Fruit fly (Drosophila melanogaster): ENCODE measurements around the gene CG8097.

Gene CG8097

DNA sequence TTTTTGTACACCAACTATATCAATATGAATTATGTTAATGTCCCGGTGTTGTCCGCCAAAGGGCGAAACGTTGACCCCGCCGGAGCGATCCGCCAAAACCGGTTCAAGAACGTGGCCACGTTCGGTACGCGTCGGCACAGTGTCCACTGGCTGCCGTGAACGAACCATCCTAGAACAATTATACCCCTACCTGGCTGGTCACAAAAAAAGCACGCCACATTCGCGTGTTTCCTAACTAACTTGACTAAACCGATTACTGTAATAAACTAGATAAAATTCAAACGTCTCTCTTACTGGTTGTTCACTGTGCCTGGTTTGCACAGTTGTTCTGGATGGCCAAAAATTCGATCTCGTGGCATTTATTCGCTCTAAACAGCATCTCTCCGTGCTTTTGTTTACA, 3.4 kb upstream of the CG8097 start (continued):
- TF ChIP-seq eg (GFP tag; IDR thresholded peaks at IDR 0.05) (peak; percentile 94), CG32006 (GFP tag; optimal IDR thresholded peaks at IDR 0.05) (peak; percentile 89), CG11902 (GFP tag; optimal IDR thresholded peaks at IDR 0.05) (peak; percentile 92), Eip93F (GFP tag; optimal IDR thresholded peaks at IDR 0.05) (peak; percentile 89), Gug (GFP tag; IDR thresholded peaks at IDR 0.05) (peak; percentile 89), Sox14 (GFP tag; optimal IDR thresholded peaks at IDR 0.05) (peak; percentile 97), dac (GFP tag; optimal IDR thresholded peaks at IDR 0.05) (peak; percentile 76), net (GFP tag; optimal IDR thresholded peaks at IDR 0.05) (peak; percentile 91)

DNA sequence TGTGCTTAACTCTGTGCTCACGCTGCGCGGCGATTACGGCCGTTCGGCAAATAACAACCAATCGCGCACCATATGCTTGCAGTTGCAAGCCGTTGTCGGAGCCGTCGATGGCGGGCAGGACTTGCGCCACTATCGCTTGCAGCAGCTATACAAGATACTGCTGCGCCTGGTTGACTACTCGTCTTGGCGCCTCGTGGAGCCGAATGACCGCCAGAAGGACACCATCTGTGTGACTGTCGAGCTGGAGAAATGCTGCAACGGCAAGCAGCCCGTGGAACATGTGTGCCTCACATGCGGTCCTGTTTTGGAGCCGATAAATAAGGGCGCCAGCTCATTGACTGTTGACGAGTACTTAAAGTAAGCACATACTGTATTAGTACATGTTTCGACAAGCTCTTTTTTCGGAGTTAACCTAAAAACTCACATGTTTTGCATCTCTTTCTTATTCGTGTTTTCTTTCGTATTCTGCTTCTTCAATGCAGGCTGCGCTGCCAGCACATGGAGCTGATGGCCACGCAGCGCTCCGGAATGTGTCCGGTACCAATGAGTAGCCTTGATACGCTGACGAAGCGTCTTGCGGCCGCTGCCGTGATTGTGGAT, 983 bp downstream of the CG8097 start:
- no peak for TF ChIP-seq CG8632 (GFP tag; optimal IDR thresholded peaks at IDR 0.05)
- TF ChIP-seq Eip78C (GFP tag): peak; percentile 48
- no peak for TF ChIP-seq achi (GFP tag; optimal IDR thresholded peaks at IDR 0.05)
- TF ChIP-seq eg (GFP tag; IDR thresholded peaks at IDR 0.05): no peak

DNA sequence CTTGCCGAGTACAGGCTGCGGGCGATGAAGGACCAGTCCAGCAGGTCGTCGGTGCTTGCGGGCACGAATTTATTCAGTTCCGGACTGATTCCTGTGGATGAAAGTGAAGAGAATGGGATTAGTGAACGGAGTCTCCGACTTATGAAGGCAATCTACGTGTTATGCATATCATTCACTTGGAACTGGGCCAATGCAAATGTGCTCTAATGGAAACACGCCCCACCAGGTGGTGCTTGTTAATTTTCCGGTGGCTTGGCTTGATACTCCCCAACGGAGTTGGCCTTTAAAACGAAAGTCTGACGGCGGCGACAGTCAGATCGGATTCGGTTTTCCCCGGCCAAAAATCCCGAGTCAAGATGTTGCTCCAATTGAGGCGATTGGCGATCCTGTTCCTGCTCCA, 4.5 kb downstream of the CG8097 start, which contains the start of gene Alp11:
Gene Alp11 (plus strand): TSS at position 301 of the 400 bp plus-strand sequence.
- TF ChIP-seq CG10631 (GFP tag; optimal IDR thresholded peaks at IDR 0.05) (no peak), Hr38 (GFP tag; optimal IDR thresholded peaks at IDR 0.05) (no peak), acj6 (GFP tag; optimal IDR thresholded peaks at IDR 0.05) (no peak)

DNA sequence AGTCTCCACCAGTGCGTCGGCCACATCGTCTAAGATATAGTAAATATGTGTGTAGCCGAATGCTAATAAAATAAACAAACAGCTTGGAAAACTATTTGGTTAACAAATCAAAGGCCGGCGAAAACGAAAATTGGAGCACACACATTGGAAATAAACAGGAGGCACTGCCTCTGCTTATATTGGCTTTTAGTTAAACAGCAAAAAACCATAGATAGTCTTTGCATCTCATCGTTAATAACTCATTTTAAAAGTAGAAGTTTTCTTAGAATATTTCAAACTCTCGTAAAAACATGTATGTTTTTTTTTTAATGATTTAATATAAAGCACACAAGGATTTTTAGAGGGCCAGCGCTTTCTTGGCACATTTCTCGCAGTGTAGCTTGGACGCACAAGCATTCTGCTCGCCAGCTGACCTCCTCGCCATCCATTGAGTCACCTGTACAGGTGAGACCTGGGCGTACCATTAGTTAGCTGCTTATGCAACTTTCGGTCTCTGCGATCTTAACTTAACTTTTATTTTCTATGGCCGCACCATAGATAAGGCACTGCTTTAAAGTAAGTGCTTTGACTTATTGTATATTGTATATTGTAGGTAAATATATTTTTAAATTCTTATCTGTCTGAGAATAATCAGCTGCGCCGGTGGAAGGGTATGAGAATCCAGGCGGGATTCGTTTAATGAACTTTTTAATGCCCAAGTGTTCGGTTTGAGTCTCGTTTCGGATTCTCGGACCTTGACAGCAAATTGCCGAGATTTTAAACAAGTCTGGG, 8.9 kb downstream of the CG8097 start:
- peak; percentile 34 for TF ChIP-seq vri (GFP tag; optimal IDR thresholded peaks at IDR 0.05)
- peak; percentile 5 for TF ChIP-seq topi (GFP tag; optimal IDR thresholded peaks at IDR 0.05)
- TF ChIP-seq CG10669 (GFP tag; optimal IDR thresholded peaks at IDR 0.05): no peak
- peak; percentile 22; the same call in 1 of the 3 replicates for TF ChIP-seq CG6163 (GFP tag; IDR thresholded peaks at IDR 0.05)
- no peak for TF ChIP-seq eg (GFP tag; IDR thresholded peaks at IDR 0.05)
- TF ChIP-seq CG8632 (GFP tag; optimal IDR thresholded peaks at IDR 0.05): no peak
- TF ChIP-seq Eip75B (GFP tag; optimal IDR thresholded peaks at IDR 0.05): no peak
- TF ChIP-seq CG6792 (GFP tag; optimal IDR thresholded peaks at IDR 0.05): no peak
- TF ChIP-seq Eip78C (GFP tag): peak; percentile 41
- 0 out of 3 replicates have a peak, but pooled peaks have one; percentile 30 for TF ChIP-seq CG8119 (GFP tag; IDR thresholded peaks at IDR 0.05)
- no peak for TF ChIP-seq CG10631 (GFP tag; optimal IDR thresholded peaks at IDR 0.05)
- TF ChIP-seq CG15336 (GFP tag; IDR thresholded peaks at IDR 0.05): peak; percentile 35; the same call in 1 of the 2 replicates
- TF ChIP-seq Gug (GFP tag; IDR thresholded peaks at IDR 0.05): no peak
- TF ChIP-seq CG31627 (GFP tag; optimal IDR thresholded peaks at IDR 0.05): no peak
- TF ChIP-seq esn (GFP tag; optimal IDR thresholded peaks at IDR 0.05): peak; percentile 7
- TF ChIP-seq CG4318 (GFP tag; optimal IDR thresholded peaks at IDR 0.05): peak; percentile 11
- peak; percentile 66 for TF ChIP-seq fkh (GFP tag; optimal IDR thresholded peaks at IDR 0.05)
- TF ChIP-seq svp (GFP tag): peak; percentile 71

DNA sequence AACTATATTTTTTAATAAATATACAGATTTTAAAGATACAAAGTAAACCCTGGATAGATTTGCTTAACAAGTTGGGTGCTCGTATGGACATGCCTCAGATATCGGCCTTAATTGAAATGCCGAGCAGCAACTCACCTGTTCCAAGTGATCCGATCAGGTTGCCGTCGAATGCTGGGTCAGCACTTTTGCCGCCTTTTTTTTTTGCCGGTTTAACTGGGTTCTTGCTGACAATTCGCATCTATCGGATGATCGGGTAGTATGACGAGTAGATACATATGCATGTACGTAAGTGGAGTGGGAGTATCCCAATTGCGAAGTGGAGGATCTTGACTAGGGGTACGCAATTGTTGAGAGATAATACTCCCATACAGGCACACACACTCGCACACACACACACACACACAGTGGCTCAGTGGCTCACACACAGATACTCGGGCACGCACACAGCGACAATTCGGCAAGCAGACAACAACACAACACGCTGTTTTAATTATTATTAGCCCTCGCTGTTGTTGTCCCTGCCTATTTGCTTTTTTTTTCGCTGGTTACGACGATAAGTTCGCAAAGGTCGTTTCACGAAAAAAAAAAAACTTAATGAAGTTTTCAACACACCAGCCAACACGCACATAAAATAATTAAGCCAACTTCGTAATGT, 10.0 kb downstream of the CG8097 start:
- peak; percentile 20 for TF ChIP-seq fkh (GFP tag; optimal IDR thresholded peaks at IDR 0.05)
- TF ChIP-seq vri (GFP tag; optimal IDR thresholded peaks at IDR 0.05): peak; percentile 51
- TF ChIP-seq CG1621 (tag; optimal IDR thresholded peaks at IDR 0.05): no peak
- no peak for TF ChIP-seq esn (GFP tag; optimal IDR thresholded peaks at IDR 0.05)
- no peak for TF ChIP-seq CG3032 (tag; optimal IDR thresholded peaks at IDR 0.05)
